Fruit fly (Drosophila melanogaster): Measurements from ENCODE around the gene CG32988.

The CG32988 gene

dm6 chr2L:8897954-8898713 is 33.5 kb downstream of the CG32988 start (continued):
- TF ChIP-seq Opbp (GFP tag; IDR thresholded peaks at IDR 0.05; ENCODE audit: partially characterized antibody) (no peak), zen2 (GFP tag; IDR thresholded peaks at IDR 0.05; ENCODE audit: partially characterized antibody) (no peak), cwo (GFP tag; optimal IDR thresholded peaks at IDR 0.05) (peak; percentile 33), Atf3 (GFP tag; optimal IDR thresholded peaks at IDR 0.05) (no peak), sr (GFP tag; IDR thresholded peaks at IDR 0.05) (no peak), CG10209 (GFP tag; optimal IDR thresholded peaks at IDR 0.05) (peak; percentile 63), Doc2 (GFP tag; IDR thresholded peaks at IDR 0.05) (no peak), Mad (GFP tag; optimal IDR thresholded peaks at IDR 0.05) (no peak), CG17568 (GFP tag; optimal IDR thresholded peaks at IDR 0.05) (peak; percentile 42), CG34422 (GFP tag; IDR thresholded peaks at IDR 0.05) (peak; percentile 22; the same call in 1 of the 3 replicates), CG33213 (GFP tag; optimal IDR thresholded peaks at IDR 0.05) (no peak), bcd (GFP tag; optimal IDR thresholded peaks at IDR 0.05) (peak; percentile 54), Dad (GFP tag; optimal IDR thresholded peaks at IDR 0.05) (no peak), psq (GFP tag; optimal IDR thresholded peaks at IDR 0.05) (no peak), Abd-B (GFP tag; optimal IDR thresholded peaks at IDR 0.05) (peak; percentile 27), gsb-n (tag; optimal IDR thresholded peaks at IDR 0.05) (no peak), CG6254 (GFP tag; optimal IDR thresholded peaks at IDR 0.05) (peak; percentile 27), bsh (GFP tag; optimal IDR thresholded peaks at IDR 0.05) (peak; percentile 42 to 66), CG11398 (GFP tag; optimal IDR thresholded peaks at IDR 0.05) (no peak), CG32767 (GFP tag; IDR thresholded peaks at IDR 0.05) (no peak), caup (GFP tag; optimal IDR thresholded peaks at IDR 0.05; ENCODE audit: severe bottlenecking) (peak; percentile 53), CG18262 (tag; optimal IDR thresholded peaks at IDR 0.05) (peak; percentile 64), Mrtf (GFP tag; IDR thresholded peaks at IDR 0.05) (no peak), nerfin-1 (tag; optimal IDR thresholded peaks at IDR 0.05) (peak; percentile 28), Trl (optimal IDR thresholded peaks at IDR 0.05) (peak; percentile 68 to 72), Trl (GFP tag; optimal IDR thresholded peaks at IDR 0.05) (no peak), Lhr (GFP tag; optimal IDR thresholded peaks at IDR 0.05) (no peak), CG6854 (GFP tag; optimal IDR thresholded peaks at IDR 0.05) (peak; percentile 4), Hr39 (optimal IDR thresholded peaks at IDR 0.05) (no peak), p53 (GFP tag; optimal IDR thresholded peaks at IDR 0.05) (no peak), otp (GFP tag; IDR thresholded peaks at IDR 0.05) (no peak), CG14965 (GFP tag; optimal IDR thresholded peaks at IDR 0.05; ENCODE audit: borderline replicate concordance) (no peak), H15 (GFP tag; IDR thresholded peaks at IDR 0.05) (no peak), MBD-R2 (GFP tag; IDR thresholded peaks at IDR 0.05) (no peak), D (optimal IDR thresholded peaks at IDR 0.05) (no peak), D (GFP tag; optimal IDR thresholded peaks at IDR 0.05) (no peak), CG2889 (GFP tag; IDR thresholded peaks at IDR 0.05) (no peak), pb (GFP tag; optimal IDR thresholded peaks at IDR 0.05) (no peak), gt (GFP tag; IDR thresholded peaks at IDR 0.05) (no peak), Bgb (GFP tag; IDR thresholded peaks at IDR 0.05; ENCODE audit: partially characterized antibody) (no peak), CG15514 (GFP tag; optimal IDR thresholded peaks at IDR 0.05) (peak; percentile 16), Spps (tag; optimal IDR thresholded peaks at IDR 0.05) (no peak), CG10267 (tag; optimal IDR thresholded peaks at IDR 0.05) (peak; percentile 29), Sox102F (GFP tag; optimal IDR thresholded peaks at IDR 0.05) (peak; percentile 52), Xrp1 (GFP tag; IDR thresholded peaks at IDR 0.05) (peak; percentile 37; the same call in 1 of the 2 replicates), CG9727 (GFP tag; optimal IDR thresholded peaks at IDR 0.05) (peak; percentile 29), ci (GFP tag; IDR thresholded peaks at IDR 0.05) (peak; percentile 44; the same call in 1 of the 3 replicates), CG4424 (GFP tag; optimal IDR thresholded peaks at IDR 0.05) (peak; percentile 5), phol (tag; optimal IDR thresholded peaks at IDR 0.05) (peak; percentile 62), CG2712 (tag; optimal IDR thresholded peaks at IDR 0.05) (peak; percentile 68)
